Fruit fly (Drosophila melanogaster) whole organism, prepupa: Measurements from ENCODE around the gene CG9757.

Experiments used
- CG10631 ChIP-seq: fragments of 200-800 bp; sonication (Bioruptor generic); optimal IDR thresholded peaks from 2 replicates; lab custom pipeline; 2016; ENCODE audit warnings: missing biosample characterization, missing genetic modification characterization
- CG10669 ChIP-seq: fragments of 200-800 bp; sonication (Bioruptor generic); optimal IDR thresholded peaks from 3 replicates; lab custom pipeline; 2018; ENCODE audit warnings: missing biosample characterization, mild to moderate bottlenecking, missing genetic modification characterization, moderate library complexity
- CG11762 ChIP-seq: fragments of 200-800 bp; sonication (Bioruptor generic); optimal IDR thresholded peaks from 3 replicates; lab custom pipeline; 2016; ENCODE audit warnings: missing biosample characterization, missing genetic modification characterization; ENCODE audit not compliant: insufficient read depth
- CG11902 ChIP-seq: fragments of 200-800 bp; sonication (Bioruptor generic); optimal IDR thresholded peaks from 3 replicates; lab custom pipeline; 2016; ENCODE audit warnings: missing biosample characterization, missing genetic modification characterization
- CG1621 ChIP-seq: fragments of 200-800 bp; sonication (Bioruptor generic); optimal IDR thresholded peaks from 3 replicates; lab custom pipeline; 2018; ENCODE audit warnings: missing biosample characterization, mild to moderate bottlenecking, missing genetic modification characterization
- CG16779 ChIP-seq: fragments of 200-800 bp; sonication (Bioruptor generic); optimal IDR thresholded peaks from 3 replicates; lab custom pipeline; 2017; ENCODE audit warnings: missing biosample characterization, mild to moderate bottlenecking, missing genetic modification characterization
- CG31627 ChIP-seq: fragments of 200-800 bp; sonication (Bioruptor generic); optimal IDR thresholded peaks from 3 replicates; lab custom pipeline; 2016; ENCODE audit warnings: missing biosample characterization, missing genetic modification characterization
- CG32006 ChIP-seq: fragments of 200-800 bp; sonication (Bioruptor generic); optimal IDR thresholded peaks from 3 replicates; lab custom pipeline; 2017; ENCODE audit warnings: missing biosample characterization, mild to moderate bottlenecking, missing genetic modification characterization
- CG34406 ChIP-seq: fragments of 200-800 bp; sonication (Bioruptor generic); optimal IDR thresholded peaks from 3 replicates; lab custom pipeline; 2016; ENCODE audit warnings: missing biosample characterization, missing genetic modification characterization
- CG3919 ChIP-seq: fragments of 200-800 bp; sonication (Bioruptor generic); optimal IDR thresholded peaks from 3 replicates; lab custom pipeline; 2016; ENCODE audit warnings: missing biosample characterization, missing genetic modification characterization
- CG4318 ChIP-seq: fragments of 200-800 bp; sonication (Bioruptor generic); optimal IDR thresholded peaks from 3 replicates; lab custom pipeline; 2017; ENCODE audit warnings: missing biosample characterization, mild to moderate bottlenecking, missing genetic modification characterization
- CG6276 ChIP-seq: fragments of 200-800 bp; sonication (Bioruptor generic); optimal IDR thresholded peaks from 2 replicates; lab custom pipeline; 2017; ENCODE audit warnings: missing biosample characterization, mild to moderate bottlenecking, missing genetic modification characterization
- CG6792 ChIP-seq: fragments of 200-800 bp; sonication (Bioruptor generic); optimal IDR thresholded peaks from 3 replicates; lab custom pipeline; 2016; ENCODE audit warnings: missing biosample characterization, missing genetic modification characterization
- CG6808 ChIP-seq: fragments of 200-800 bp; sonication (Bioruptor generic); optimal IDR thresholded peaks from 3 replicates; lab custom pipeline; 2017; ENCODE audit warnings: missing biosample characterization, missing genetic modification characterization, mild to moderate bottlenecking, moderate library complexity, missing genetic modification reagents
- CG6854 ChIP-seq: fragments of 200-800 bp; sonication (Bioruptor generic); optimal IDR thresholded peaks from 2 replicates; lab custom pipeline; 2017; ENCODE audit warnings: missing biosample characterization, mild to moderate bottlenecking, missing genetic modification characterization
- CG8119 ChIP-seq: fragments of 200-800 bp; sonication (Bioruptor generic); IDR thresholded peaks from 3 replicates; pipeline ENCODE4 v1.3.6; 2022; ENCODE audit warnings: missing biosample characterization, missing genetic modification characterization
- CG9139 ChIP-seq: fragments of 200-800 bp; sonication (Bioruptor generic); optimal IDR thresholded peaks from 3 replicates; lab custom pipeline; 2017; ENCODE audit warnings: missing biosample characterization, mild to moderate bottlenecking, missing genetic modification characterization
- Eip78C ChIP-seq: fragments of 200-800 bp; sonication (Bioruptor generic); peaks from one replicate; lab custom pipeline; 2016; ENCODE audit warnings: missing biosample characterization, missing genetic modification characterization
- Eip93F ChIP-seq: fragments of 200-800 bp; sonication (Bioruptor generic); optimal IDR thresholded peaks from 2 replicates; lab custom pipeline; 2016; ENCODE audit warnings: missing biosample characterization, mild to moderate bottlenecking, missing genetic modification characterization
- Ets21C ChIP-seq: fragments of 200-800 bp; sonication (Bioruptor generic); optimal IDR thresholded peaks from 3 replicates; lab custom pipeline; 2016; ENCODE audit warnings: missing biosample characterization, missing genetic modification characterization
- Hr38 ChIP-seq: sonication (Bioruptor generic); optimal IDR thresholded peaks from 2 replicates; lab custom pipeline; 2016; ENCODE audit warnings: missing biosample characterization, missing genetic modification characterization
- Hr39 ChIP-seq: fragments of 200-800 bp; sonication (Bioruptor generic); optimal IDR thresholded peaks from 2 replicates; lab custom pipeline; 2016; ENCODE audit warnings: missing biosample characterization, missing genetic modification characterization
- Hr4 ChIP-seq: fragments of 200-800 bp; sonication (Bioruptor generic); optimal IDR thresholded peaks from 3 replicates; lab custom pipeline; 2016; ENCODE audit warnings: missing biosample characterization, missing genetic modification characterization
- Met ChIP-seq: fragments of 200-800 bp; sonication (Bioruptor generic); optimal IDR thresholded peaks from 3 replicates; lab custom pipeline; 2016; ENCODE audit warnings: missing biosample characterization, missing genetic modification characterization
- OdsH ChIP-seq: fragments of 200-800 bp; sonication (Bioruptor generic); optimal IDR thresholded peaks from 3 replicates; lab custom pipeline; 2016; ENCODE audit warnings: missing biosample characterization, missing genetic modification characterization
- Sox102F ChIP-seq: fragments of 200-800 bp; sonication (Bioruptor generic); optimal IDR thresholded peaks from 2 replicates; lab custom pipeline; 2016; ENCODE audit warnings: missing biosample characterization, mild to moderate bottlenecking, missing genetic modification characterization
- Sox14 ChIP-seq: fragments of 200-800 bp; sonication (Bioruptor generic); optimal IDR thresholded peaks from 3 replicates; lab custom pipeline; 2016; ENCODE audit warnings: missing biosample characterization, missing genetic modification characterization
- acj6 ChIP-seq: fragments of 200-800 bp; sonication (Bioruptor generic); optimal IDR thresholded peaks from 3 replicates; lab custom pipeline; 2016; ENCODE audit warnings: missing biosample characterization, missing genetic modification characterization
- cyc ChIP-seq: fragments of 200-800 bp; sonication (Bioruptor generic); optimal IDR thresholded peaks from 3 replicates; lab custom pipeline; 2016; ENCODE audit warnings: missing biosample characterization, missing genetic modification characterization
- dsx ChIP-seq: fragments of 200-800 bp; optimal IDR thresholded peaks from 3 replicates; lab custom pipeline; 2019; ENCODE audit warnings: missing biosample characterization, mild to moderate bottlenecking, missing genetic modification characterization, moderate library complexity; ENCODE audit not compliant: poor library complexity, severe bottlenecking
- esn ChIP-seq: fragments of 200-800 bp; sonication (Bioruptor generic); optimal IDR thresholded peaks from 2 replicates; lab custom pipeline; 2016; ENCODE audit warnings: missing biosample characterization, mild to moderate bottlenecking, missing genetic modification characterization, moderate library complexity
- fd59A ChIP-seq: fragments of 200-800 bp; sonication (Bioruptor generic); optimal IDR thresholded peaks from 2 replicates; lab custom pipeline; 2017; ENCODE audit warnings: missing biosample characterization, mild to moderate bottlenecking, missing genetic modification characterization, missing genetic modification reagents
- fkh ChIP-seq: fragments of 200-800 bp; sonication (Bioruptor generic); optimal IDR thresholded peaks from 3 replicates; lab custom pipeline; 2017; ENCODE audit warnings: missing biosample characterization, mild to moderate bottlenecking, missing genetic modification characterization, moderate library complexity
- spab ChIP-seq: fragments of 200-800 bp; sonication (Bioruptor generic); optimal IDR thresholded peaks from 2 replicates; lab custom pipeline; 2017; ENCODE audit warnings: missing biosample characterization, mild to moderate bottlenecking, missing genetic modification characterization, missing genetic modification reagents
- ss ChIP-seq, 2 experiments: fragments of 200-800 bp; sonication (Bioruptor generic); optimal IDR thresholded peaks; 2 replicates in 1 of 2; 3 replicates in 1 of 2; lab custom pipeline; 2017 to 2018; ENCODE audit warnings: mild to moderate bottlenecking in 2 of 2, missing biosample characterization in 2 of 2, missing genetic modification characterization in 2 of 2, moderate library complexity in 1 of 2
- svp ChIP-seq: fragments of 200-800 bp; sonication (Bioruptor generic); peaks from one replicate; lab custom pipeline; 2016; ENCODE audit warnings: missing biosample characterization, missing genetic modification characterization
- topi ChIP-seq: fragments of 200-800 bp; sonication (Bioruptor generic); optimal IDR thresholded peaks from 3 replicates; lab custom pipeline; 2016; ENCODE audit warnings: missing biosample characterization, missing genetic modification characterization

CG9757 gene

dm6 chr3R:13631642-13632041, 19.4 kb upstream of the CG9757 start, which contains the start of gene CG10841:
TSS of gene CG10841 (plus strand) at chr3R:13631942.
- TF ChIP-seq CG10669 (GFP tag; lab: Kevin White, UChicago) (no peak), CG6854 (no peak), CG6276 (GFP tag; lab: Kevin White, UChicago) (no peak), CG6808 (no peak), acj6 (GFP tag; lab: Kevin White, UChicago) (no peak), CG3919 (GFP tag; lab: Kevin White, UChicago) (no peak), fkh (GFP tag; lab: Kevin White, UChicago) (no peak), Sox14 (no peak), CG11902 (GFP tag; lab: Kevin White, UChicago) (no peak), ss (GFP tag; optimal IDR thresholded peaks at IDR 0.05; lab: Kevin White, UChicago) (no peak)

- no peak for TF ChIP-seq Sox102F (GFP tag; lab: Kevin White, UChicago)
- no peak for TF ChIP-seq CG8119 (GFP tag; lab: Robert Waterston, UW)
- TF ChIP-seq fd59A (GFP tag; lab: Kevin White, UChicago), result no peak
- no peak for TF ChIP-seq OdsH
- no peak for TF ChIP-seq Ets21C (GFP tag; lab: Kevin White, UChicago)
- no peak for TF ChIP-seq Eip93F (GFP tag; lab: Kevin White, UChicago)
- no peak for TF ChIP-seq Eip78C (GFP tag; lab: Kevin White, UChicago)
- no peak for TF ChIP-seq dsx (GFP tag; lab: Kevin White, UChicago)
- TF ChIP-seq CG34406 (GFP tag; lab: Kevin White, UChicago), result no peak
- TF ChIP-seq Met, result no peak
- no peak for TF ChIP-seq svp (GFP tag; lab: Kevin White, UChicago)
- TF ChIP-seq CG11762 (GFP tag; lab: Kevin White, UChicago), result no peak
- TF ChIP-seq CG9139 (GFP tag; lab: Kevin White, UChicago), result no peak
- no peak for TF ChIP-seq CG16779 (tag; lab: Kevin White, UChicago)
- TF ChIP-seq CG32006 (GFP tag; lab: Kevin White, UChicago), result no peak
- TF ChIP-seq Hr38 (GFP tag; lab: Kevin White, UChicago), result no peak
- TF ChIP-seq esn, result no peak
- no peak for TF ChIP-seq CG31627 (GFP tag; lab: Kevin White, UChicago)
Observed at dm6 chr3R:13617228-13617627, 5.0 kb upstream of the CG9757 start.

- no peak for TF ChIP-seq cyc
- TF ChIP-seq CG6792 (GFP tag; lab: Kevin White, UChicago), result no peak
- no peak for TF ChIP-seq spab
- no peak for TF ChIP-seq CG6276 (GFP tag; lab: Kevin White, UChicago)
- no peak for TF ChIP-seq Hr4
- TF ChIP-seq fkh (GFP tag; lab: Kevin White, UChicago), result no peak
- no peak for TF ChIP-seq Sox102F (GFP tag; lab: Kevin White, UChicago)
- TF ChIP-seq Hr39 (GFP tag; lab: Kevin White, UChicago), result no peak
- TF ChIP-seq topi (GFP tag; lab: Kevin White, UChicago), result no peak
- no peak for TF ChIP-seq Eip78C (GFP tag; lab: Kevin White, UChicago)
- TF ChIP-seq CG10631 (GFP tag; lab: Kevin White, UChicago), result no peak
- no peak for TF ChIP-seq Sox14
- TF ChIP-seq CG4318, result no peak
- TF ChIP-seq CG34406 (GFP tag; lab: Kevin White, UChicago), result no peak
- TF ChIP-seq esn, result no peak
- no peak for TF ChIP-seq CG1621 (tag; lab: Kevin White, UChicago)
- TF ChIP-seq Eip93F (GFP tag; lab: Kevin White, UChicago), result no peak
Observed at dm6 chr3R:13615617-13616016, 3.4 kb upstream of the CG9757 start, which contains the start of gene CG9269. TSS of gene CG9269 (plus strand) at chr3R:13615917.
